Worm (Caenorhabditis elegans) whole organism, early embryonic: ENCODE measurements around the gene Y57G11C.36.

ENCODE experiments used
- B0310.2 ChIP-seq: sonication (generic microtip); optimal IDR thresholded peaks from 2 replicates; lab custom pipeline; 2016; ENCODE audit warnings: mild to moderate bottlenecking, missing genetic modification characterization, missing compliant biosample characterization
- ama-1 ChIP-seq: fragments of 150-350 bp; optimal IDR thresholded peaks from 2 replicates; lab custom pipeline; 2014
- scrt-1 ChIP-seq: fragments of 200-800 bp; sonication (Bioruptor generic); IDR thresholded peaks from 2 replicates; pipeline ENCODE4 v1.3.6; 2022; ENCODE audit warnings: missing genetic modification characterization, missing compliant biosample characterization

DNA sequence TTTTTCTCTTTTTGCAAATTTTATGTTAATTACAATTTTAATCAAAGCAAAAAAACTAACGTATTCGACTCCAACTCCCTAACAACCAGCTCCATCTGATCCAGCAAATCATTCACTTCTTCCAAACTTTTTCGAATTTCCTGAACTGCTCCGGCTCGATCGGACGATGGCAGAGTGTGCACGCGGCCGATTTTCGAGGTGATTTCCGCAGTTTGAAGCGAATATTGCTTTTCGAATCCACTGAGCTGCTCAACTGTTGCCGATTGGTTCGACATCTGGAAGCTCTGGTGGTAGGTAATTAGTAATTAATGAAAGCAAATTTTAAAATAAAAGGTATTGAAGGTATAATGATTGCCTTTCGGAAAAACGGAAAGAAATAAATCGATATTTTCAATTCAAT lies 7.2 kb downstream of the Y57G11C.36 start, which contains the start of gene vti-1:
- TF ChIP-seq ama-1 (lab: Kevin White, UChicago) (no peak), B0310.2 (tag; lab: Kevin White, UChicago) (no peak), scrt-1 (GFP tag; lab: Robert Waterston, UW) (no peak)
